Fruit fly (Drosophila melanogaster) whole organism, embryonic: ENCODE data around the gene Pex3.

Experiments used
- Adf1 ChIP-seq: fragments of 200-800 bp; sonication (Bioruptor generic); IDR thresholded peaks from 2 replicates; pipeline ENCODE4 v1.3.6; 2022; ENCODE audit warnings: missing biosample characterization, missing genetic modification characterization
- CG10543 ChIP-seq: fragments of 200-800 bp; sonication (Bioruptor generic); optimal IDR thresholded peaks from 3 replicates; lab custom pipeline; 2017; ENCODE audit warnings: missing biosample characterization, mild to moderate bottlenecking, missing genetic modification characterization, moderate library complexity
- CG11504 ChIP-seq: fragments of 200-800 bp; sonication (Bioruptor generic); optimal IDR thresholded peaks from 3 replicates; lab custom pipeline; 2019; ENCODE audit warnings: missing biosample characterization, mild to moderate bottlenecking, missing genetic modification characterization, moderate library complexity
- CG15479 ChIP-seq: fragments of 200-800 bp; sonication (Bioruptor generic); optimal IDR thresholded peaks from 3 replicates; lab custom pipeline; 2019; ENCODE audit warnings: missing biosample characterization, mild to moderate bottlenecking, missing genetic modification characterization, moderate library complexity
- CG1603 ChIP-seq: fragments of 200-800 bp; sonication (Bioruptor generic); optimal IDR thresholded peaks from 2 replicates; lab custom pipeline; 2019; ENCODE audit warnings: missing biosample characterization, mild to moderate bottlenecking, missing genetic modification characterization, moderate library complexity
- CG2199 ChIP-seq: fragments of 200-800 bp; sonication (Bioruptor generic); IDR thresholded peaks from 3 replicates; pipeline ENCODE4 v1.3.6; 2022; ENCODE audit warnings: missing biosample characterization, missing genetic modification characterization
- CG2678 ChIP-seq: fragments of 200-800 bp; sonication (Bioruptor generic); optimal IDR thresholded peaks from 3 replicates; lab custom pipeline; 2019; ENCODE audit warnings: missing biosample characterization, mild to moderate bottlenecking, missing genetic modification characterization, moderate library complexity
- CG2712 ChIP-seq: fragments of 200-800 bp; optimal IDR thresholded peaks from 3 replicates; lab custom pipeline; 2019; ENCODE audit warnings: missing biosample characterization, mild to moderate bottlenecking, missing genetic modification characterization, moderate library complexity
- CG30403 ChIP-seq: fragments of 200-800 bp; sonication (Bioruptor generic); optimal IDR thresholded peaks from 3 replicates; lab custom pipeline; 2016; ENCODE audit warnings: missing biosample characterization, missing genetic modification characterization
- CG3407 ChIP-seq: fragments of 200-800 bp; sonication (Bioruptor generic); optimal IDR thresholded peaks from 2 replicates; lab custom pipeline; 2018; ENCODE audit warnings: missing biosample characterization, mild to moderate bottlenecking, missing genetic modification characterization
- CG6765 ChIP-seq: fragments of 200-800 bp; sonication (Bioruptor generic); optimal IDR thresholded peaks from 3 replicates; lab custom pipeline; 2017; ENCODE audit warnings: missing biosample characterization, mild to moderate bottlenecking, missing genetic modification characterization
- CG6854 ChIP-seq: fragments of 200-800 bp; sonication (Bioruptor generic); optimal IDR thresholded peaks from 3 replicates; lab custom pipeline; 2017; ENCODE audit warnings: missing biosample characterization, mild to moderate bottlenecking, missing genetic modification characterization
- CG7839 ChIP-seq: fragments of 200-800 bp; sonication (Bioruptor generic); optimal IDR thresholded peaks from 3 replicates; lab custom pipeline; 2018; ENCODE audit warnings: missing biosample characterization, mild to moderate bottlenecking, missing genetic modification characterization, moderate library complexity
- CG8765 ChIP-seq: fragments of 200-800 bp; sonication (Bioruptor generic); IDR thresholded peaks from 2 replicates; pipeline ENCODE4 v1.3.6; 2022; ENCODE audit warnings: missing biosample characterization, missing genetic modification characterization
- CG9817 ChIP-seq: fragments of 200-800 bp; sonication (Bioruptor generic); optimal IDR thresholded peaks from 2 replicates; lab custom pipeline; 2018; ENCODE audit warnings: missing biosample characterization, mild to moderate bottlenecking, missing genetic modification characterization, moderate library complexity
- D ChIP-seq, 2 experiments: fragments of 200-800 bp in 1 of 2; fragments of >200 bp in 1 of 2; sonication (Bioruptor generic) in 1 of 2; optimal IDR thresholded peaks; 2 replicates in 1 of 2; 3 replicates in 1 of 2; lab custom pipeline; 2017; ENCODE audit warnings: mild to moderate bottlenecking in 1 of 2, missing biosample characterization in 1 of 2, missing genetic modification characterization in 1 of 2, missing genetic modification reagents in 1 of 2
- D19A ChIP-seq: fragments of 200-800 bp; optimal IDR thresholded peaks from 3 replicates; lab custom pipeline; 2019; ENCODE audit warnings: missing biosample characterization, mild to moderate bottlenecking, missing genetic modification characterization, moderate library complexity
- Deaf1 ChIP-seq: fragments of 200-800 bp; optimal IDR thresholded peaks from 3 replicates; lab custom pipeline; 2019; ENCODE audit warnings: missing biosample characterization, mild to moderate bottlenecking, missing genetic modification characterization, moderate library complexity
- HLH3B ChIP-seq: fragments of 200-800 bp; sonication (Bioruptor generic); IDR thresholded peaks from 2 replicates; pipeline ENCODE4 v1.3.6; 2022; ENCODE audit warnings: missing biosample characterization, missing genetic modification characterization
- Hey ChIP-seq: fragments of 200-800 bp; sonication (Bioruptor generic); optimal IDR thresholded peaks from 3 replicates; lab custom pipeline; 2018; ENCODE audit warnings: missing biosample characterization, mild to moderate bottlenecking, missing genetic modification characterization
- Trl ChIP-seq, 3 experiments: fragments of >200 bp in 2 of 3; fragments of 200-800 bp in 1 of 3; sonication (Bioruptor generic) in 1 of 3; optimal IDR thresholded peaks; 2 replicates in 1 of 3; 3 replicates in 2 of 3; lab custom pipeline; 2016 to 2017; ENCODE audit warnings: missing biosample characterization in 1 of 3, missing genetic modification characterization in 1 of 3
- ash1 ChIP-seq: fragments of 200-800 bp; sonication (Bioruptor generic); optimal IDR thresholded peaks from 2 replicates; lab custom pipeline; 2018; ENCODE audit warnings: missing biosample characterization, mild to moderate bottlenecking, missing genetic modification characterization
- bbx ChIP-seq: fragments of 200-800 bp; sonication (Bioruptor generic); IDR thresholded peaks from 2 replicates; pipeline ENCODE4 v1.3.6; 2022; ENCODE audit warnings: missing biosample characterization, missing genetic modification characterization; ENCODE audit not compliant: partially characterized antibody
- bsh ChIP-seq, 2 experiments: fragments of 200-800 bp; sonication (Bioruptor generic); optimal IDR thresholded peaks; 2 replicates each; lab custom pipeline; 2017 to 2018; ENCODE audit warnings: mild to moderate bottlenecking in 2 of 2, missing biosample characterization in 2 of 2, missing genetic modification characterization in 2 of 2, moderate library complexity in 1 of 2
- cato ChIP-seq: fragments of 200-800 bp; sonication (Bioruptor generic); optimal IDR thresholded peaks from 2 replicates; lab custom pipeline; 2016; ENCODE audit warnings: missing biosample characterization, missing genetic modification characterization, borderline replicate concordance
- cg ChIP-seq: fragments of 200-800 bp; sonication (Bioruptor generic); optimal IDR thresholded peaks from 3 replicates; lab custom pipeline; 2019; ENCODE audit warnings: missing biosample characterization, mild to moderate bottlenecking, missing genetic modification characterization, moderate library complexity
- crol ChIP-seq: fragments of 200-800 bp; sonication (Bioruptor generic); IDR thresholded peaks from 2 replicates; pipeline ENCODE4 v1.3.6; 2022; ENCODE audit warnings: missing biosample characterization, missing genetic modification characterization
- hth ChIP-seq: fragments of >200 bp; optimal IDR thresholded peaks from 2 replicates; lab custom pipeline; 2017; ENCODE audit warnings: inconsistent platforms
- lbe ChIP-seq: fragments of 200-800 bp; sonication (Bioruptor generic); optimal IDR thresholded peaks from 2 replicates; lab custom pipeline; 2016; ENCODE audit warnings: missing biosample characterization, mild to moderate bottlenecking, missing genetic modification characterization
- luna ChIP-seq: fragments of 200-800 bp; sonication (Bioruptor generic); optimal IDR thresholded peaks from 2 replicates; lab custom pipeline; 2016; ENCODE audit warnings: missing biosample characterization, missing genetic modification characterization
- nau ChIP-seq: fragments of 200-800 bp; sonication (Bioruptor generic); optimal IDR thresholded peaks from 3 replicates; lab custom pipeline; 2017; ENCODE audit warnings: missing biosample characterization, mild to moderate bottlenecking, missing genetic modification characterization, missing genetic modification reagents
- nmo ChIP-seq: fragments of 200-800 bp; sonication (Bioruptor generic); optimal IDR thresholded peaks from 2 replicates; lab custom pipeline; 2018; ENCODE audit warnings: missing biosample characterization, mild to moderate bottlenecking, missing genetic modification characterization, moderate library complexity
- oc ChIP-seq: fragments of 200-800 bp; sonication (Bioruptor generic); optimal IDR thresholded peaks from 2 replicates; lab custom pipeline; 2018; ENCODE audit warnings: missing biosample characterization, mild to moderate bottlenecking, missing genetic modification characterization, moderate library complexity
- pros ChIP-seq: fragments of 200-800 bp; sonication (Bioruptor generic); optimal IDR thresholded peaks from 3 replicates; lab custom pipeline; 2019; ENCODE audit warnings: missing biosample characterization, mild to moderate bottlenecking, missing genetic modification characterization, moderate library complexity
- row ChIP-seq: fragments of 200-800 bp; sonication (Bioruptor generic); IDR thresholded peaks from 3 replicates; pipeline ENCODE4 v1.3.6; 2022; ENCODE audit warnings: missing biosample characterization, missing genetic modification characterization
- sc ChIP-seq, 3 experiments: fragments of >200 bp in 2 of 3; fragments of 200-800 bp in 1 of 3; sonication (Bioruptor generic) in 1 of 3; optimal IDR thresholded peaks; 2 replicates in 2 of 3; 3 replicates in 1 of 3; lab custom pipeline; 2017; ENCODE audit warnings: mild to moderate bottlenecking in 1 of 3, missing biosample characterization in 1 of 3, missing genetic modification characterization in 1 of 3, missing genetic modification reagents in 1 of 3
- sens ChIP-seq: fragments of 200-800 bp; sonication (Bioruptor generic); peaks from one replicate; lab custom pipeline; 2016; ENCODE audit warnings: missing biosample characterization, missing genetic modification characterization
- sim ChIP-seq: fragments of 200-800 bp; sonication (Bioruptor generic); IDR thresholded peaks from 2 replicates; pipeline ENCODE4 v1.3.6; 2022; ENCODE audit warnings: missing biosample characterization, missing genetic modification characterization
- sisA ChIP-seq: fragments of 200-800 bp; sonication (Bioruptor generic); IDR thresholded peaks from 2 replicates; pipeline ENCODE4 v1.3.6; 2022; ENCODE audit warnings: missing biosample characterization, missing genetic modification characterization
- tll ChIP-seq, 2 experiments: fragments of 200-800 bp in 1 of 2; fragments of >200 bp in 1 of 2; sonication (Bioruptor generic) in 1 of 2; optimal IDR thresholded peaks; 2 replicates each; lab custom pipeline; 2017 to 2019; ENCODE audit warnings: missing biosample characterization in 2 of 2, missing genetic modification characterization in 2 of 2, mild to moderate bottlenecking in 1 of 2, moderate library complexity in 1 of 2
- twi ChIP-seq: fragments of 200-800 bp; optimal IDR thresholded peaks from 2 replicates; lab custom pipeline; 2019; ENCODE audit warnings: missing biosample characterization, mild to moderate bottlenecking, missing genetic modification characterization, moderate library complexity
- vvl ChIP-seq: fragments of 200-800 bp; sonication (Bioruptor generic); IDR thresholded peaks from 2 replicates; pipeline ENCODE4 v1.3.6; 2022; ENCODE audit warnings: missing biosample characterization, missing genetic modification characterization
- zfh2 ChIP-seq: fragments of 200-800 bp; sonication (Bioruptor generic); optimal IDR thresholded peaks from 2 replicates; lab custom pipeline; 2016; ENCODE audit warnings: missing biosample characterization, missing genetic modification characterization

Pex3 gene

DNA sequence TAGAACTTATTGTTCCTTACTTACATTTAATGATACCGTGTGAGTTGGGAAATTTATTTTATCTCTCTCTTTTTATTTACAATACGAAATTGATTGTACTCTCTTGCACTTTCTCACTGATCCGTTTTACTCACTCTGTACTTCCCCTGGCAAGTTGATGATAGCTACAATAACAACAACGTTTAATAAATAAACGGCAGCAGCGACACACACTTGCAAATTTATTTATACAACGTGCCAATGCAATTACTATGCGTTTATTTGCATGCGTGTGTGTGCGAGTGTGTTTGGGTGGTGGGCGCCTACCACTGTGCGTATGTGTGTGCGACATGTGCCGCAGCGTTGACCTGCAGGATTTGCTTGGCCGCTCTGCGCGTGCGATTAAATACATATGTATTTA is 44.6 kb upstream of the Pex3 start:
- no peak for TF ChIP-seq cato (GFP tag; lab: Kevin White, UChicago)
- no peak for TF ChIP-seq nmo (GFP tag; lab: Kevin White, UChicago)
- TF ChIP-seq luna (GFP tag; lab: Kevin White, UChicago) = no peak
- peak; percentile 1 for TF ChIP-seq cg
- TF ChIP-seq twi (tag; lab: Kevin White, UChicago) = peak; percentile 4
- TF ChIP-seq D (optimal IDR thresholded peaks at IDR 0.05; lab: Kevin White, UChicago) = no peak
- TF ChIP-seq D (GFP tag; optimal IDR thresholded peaks at IDR 0.05; lab: Kevin White, UChicago) = no peak
- no peak for TF ChIP-seq sc (optimal IDR thresholded peaks at IDR 0.05; lab: Kevin White, UChicago)
- no peak for TF ChIP-seq sc (GFP tag; optimal IDR thresholded peaks at IDR 0.05; lab: Kevin White, UChicago)
- peak; percentile 24; the same call in 1 of the 2 replicates for TF ChIP-seq CG8765 (GFP tag; lab: Robert Waterston, UW)
- no peak for TF ChIP-seq sim
- peak; percentile 4 for TF ChIP-seq Hey (tag; lab: Kevin White, UChicago)
- no peak for TF ChIP-seq CG3407
- TF ChIP-seq CG6854 (GFP tag; lab: Kevin White, UChicago) = no peak
- TF ChIP-seq CG15479 (GFP tag; lab: Kevin White, UChicago) = peak; percentile 28

- peak; percentile 15 for TF ChIP-seq D (optimal IDR thresholded peaks at IDR 0.05; lab: Kevin White, UChicago)
- TF ChIP-seq D (GFP tag; optimal IDR thresholded peaks at IDR 0.05; lab: Kevin White, UChicago) = no peak
- peak; percentile 56 for TF ChIP-seq sens
- no peak for TF ChIP-seq CG30403 (GFP tag; lab: Kevin White, UChicago)
- TF ChIP-seq cg = peak; percentile 0
- TF ChIP-seq Adf1 (GFP tag; lab: Robert Waterston, UW) = peak; percentile 52; the same call in 1 of the 2 replicates
- TF ChIP-seq Deaf1 (tag; lab: Kevin White, UChicago) = no peak
- TF ChIP-seq oc (tag; lab: Kevin White, UChicago) = peak; percentile 12
Measured at dm6 chr3L:15100983-15101382, 43.2 kb upstream of the Pex3 start.

dm6 chr3L:15101639-15102413 is 42.3 kb upstream of the Pex3 start:
- TF ChIP-seq CG6765 (GFP tag; lab: Kevin White, UChicago) (no peak), lbe (GFP tag; lab: Kevin White, UChicago) (peak; percentile 42), CG6854 (GFP tag; lab: Kevin White, UChicago) (peak; percentile 46), pros (GFP tag; lab: Kevin White, UChicago) (peak; percentile 20), nau (GFP tag; lab: Kevin White, UChicago) (peak; percentile 82), CG9817 (no peak), CG2712 (tag; lab: Kevin White, UChicago) (peak; percentile 5), bsh (GFP tag; optimal IDR thresholded peaks at IDR 0.05; lab: Kevin White, UChicago) (peak in 1 of 2 experiments; percentile 15), crol (GFP tag; lab: Robert Waterston, UW) (peak; percentile 80), D19A (tag; lab: Kevin White, UChicago) (no peak), Trl (optimal IDR thresholded peaks at IDR 0.05; lab: Kevin White, UChicago) (peak; percentile 14 to 38), Trl (GFP tag; optimal IDR thresholded peaks at IDR 0.05; lab: Kevin White, UChicago) (no peak), HLH3B (GFP tag; lab: Robert Waterston, UW) (no peak), row (peak; percentile 25; the same call in 1 of the 3 replicates), CG10543 (GFP tag; lab: Kevin White, UChicago) (peak; percentile 2), CG2199 (0 out of 3 replicates have a peak, but pooled peaks have one; percentile 47), CG11504 (tag; lab: Kevin White, UChicago) (peak; percentile 23), hth (lab: Kevin White, UChicago) (no peak), ash1 (GFP tag; lab: Kevin White, UChicago) (no peak), sens (peak; percentile 45), CG2678 (tag; lab: Kevin White, UChicago) (peak; percentile 24), vvl (GFP tag; lab: Robert Waterston, UW) (0 out of 2 replicates have a peak, but pooled peaks have one; percentile 6), tll (GFP tag; optimal IDR thresholded peaks at IDR 0.05; lab: Kevin White, UChicago) (no peak), nmo (GFP tag; lab: Kevin White, UChicago) (peak; percentile 4), CG1603 (tag; lab: Kevin White, UChicago) (peak; percentile 2), bbx (GFP tag; lab: Robert Waterston, UW) (peak; percentile 45; the same call in 1 of the 2 replicates), sisA (GFP tag; lab: Robert Waterston, UW) (no peak), zfh2 (GFP tag; lab: Kevin White, UChicago) (no peak), CG7839 (tag; lab: Kevin White, UChicago) (no peak)
